Worm (Caenorhabditis elegans) whole organism, L3 larva: Measurements from ENCODE around the gene C35B1.3.

Experiments
- R02D3.7 ChIP-seq: fragments of 150-350 bp; optimal IDR thresholded peaks from 2 replicates; lab custom pipeline; 2014; ENCODE audit warnings: missing biosample characterization, missing genetic modification characterization
- ZK546.5 ChIP-seq: sonication (generic microtip); optimal IDR thresholded peaks from 2 replicates; lab custom pipeline; 2017; ENCODE audit warnings: missing biosample characterization, missing genetic modification characterization
- aly-2 ChIP-seq: fragments of 150-350 bp; optimal IDR thresholded peaks from 2 replicates; lab custom pipeline; 2014; ENCODE audit warnings: missing biosample characterization, missing genetic modification characterization
- ama-1 ChIP-seq: fragments of 150-350 bp; optimal IDR thresholded peaks from 2 replicates; lab custom pipeline; 2018
- ceh-28 ChIP-seq: fragments of 150-350 bp; optimal IDR thresholded peaks from 2 replicates; lab custom pipeline; 2014; ENCODE audit warnings: missing biosample characterization, missing genetic modification reagents, missing genetic modification characterization
- ceh-9 ChIP-seq: sonication (generic microtip); optimal IDR thresholded peaks from 2 replicates; lab custom pipeline; 2018; ENCODE audit warnings: missing biosample characterization, missing genetic modification characterization
- daf-12 ChIP-seq: fragments of 150-350 bp; optimal IDR thresholded peaks from 2 replicates; lab custom pipeline; 2014; ENCODE audit warnings: missing biosample characterization, missing genetic modification reagents, missing genetic modification characterization
- egl-5 ChIP-seq: fragments of 150-350 bp; optimal IDR thresholded peaks from 2 replicates; lab custom pipeline; 2017; ENCODE audit warnings: missing biosample characterization, missing genetic modification reagents, missing genetic modification characterization, inconsistent platforms
- elt-1 ChIP-seq: fragments of 150-350 bp; optimal IDR thresholded peaks from 2 replicates; lab custom pipeline; 2014; ENCODE audit warnings: missing biosample characterization, missing genetic modification characterization
- elt-2 ChIP-seq: sonication (generic microtip); optimal IDR thresholded peaks from 2 replicates; lab custom pipeline; 2016; ENCODE audit warnings: missing genetic modification reagents, mild to moderate bottlenecking, missing genetic modification characterization, missing compliant biosample characterization
- elt-3 ChIP-seq, 3 experiments: fragments of 150-350 bp in 1 of 3; sonication (generic microtip) in 2 of 3; optimal IDR thresholded peaks; 2 replicates in 2 of 3; 4 replicates in 1 of 3; lab custom pipeline; 2014 to 2017; ENCODE audit warnings: missing biosample characterization in 3 of 3, missing genetic modification characterization in 3 of 3
- eor-1 ChIP-seq, 2 experiments: fragments of 150-350 bp; optimal IDR thresholded peaks; 2 replicates each; lab custom pipeline; 2014 to 2018; ENCODE audit warnings: missing biosample characterization in 2 of 2, missing genetic modification characterization in 2 of 2
- fkh-10 ChIP-seq: sonication (generic microtip); optimal IDR thresholded peaks from 2 replicates; lab custom pipeline; 2017; ENCODE audit warnings: missing biosample characterization, missing genetic modification reagents, missing genetic modification characterization
- fkh-2 ChIP-seq: fragments of 150-350 bp; optimal IDR thresholded peaks from 2 replicates; lab custom pipeline; 2014; ENCODE audit warnings: missing biosample characterization, missing genetic modification reagents, missing genetic modification characterization
- fos-1 ChIP-seq: fragments of 150-350 bp; optimal IDR thresholded peaks from 2 replicates; lab custom pipeline; 2014; ENCODE audit warnings: missing biosample characterization, missing genetic modification characterization
- jun-1 ChIP-seq: fragments of 150-350 bp; optimal IDR thresholded peaks from 2 replicates; lab custom pipeline; 2014; ENCODE audit warnings: missing biosample characterization, missing genetic modification reagents, missing genetic modification characterization
- lin-15B ChIP-seq: fragments of 150-350 bp; optimal IDR thresholded peaks from 2 replicates; lab custom pipeline; 2014; ENCODE audit warnings: missing biosample characterization, missing genetic modification characterization
- lin-39 ChIP-seq: fragments of 150-350 bp; optimal IDR thresholded peaks from 2 replicates; lab custom pipeline; 2018; ENCODE audit warnings: missing biosample characterization, missing genetic modification reagents, missing genetic modification characterization
- lsy-12 ChIP-seq: sonication (generic microtip); optimal IDR thresholded peaks from 2 replicates; lab custom pipeline; 2016; ENCODE audit warnings: mild to moderate bottlenecking, missing genetic modification characterization, missing compliant biosample characterization
- mdl-1 ChIP-seq: fragments of 150-350 bp; optimal IDR thresholded peaks from 2 replicates; lab custom pipeline; 2014; ENCODE audit warnings: missing biosample characterization, missing genetic modification characterization
- mml-1 ChIP-seq: fragments of 150-350 bp; sonication (generic microtip); optimal IDR thresholded peaks from 3 replicates; lab custom pipeline; 2014; ENCODE audit warnings: missing biosample characterization, missing genetic modification characterization
- nfya-1 ChIP-seq: sonication (generic microtip); optimal IDR thresholded peaks from 2 replicates; lab custom pipeline; 2017; ENCODE audit warnings: missing genetic modification characterization, mild to moderate bottlenecking, missing compliant biosample characterization, antibody characterized with exemption, moderate library complexity; ENCODE audit not compliant: insufficient read depth
- nhr-11 ChIP-seq: fragments of 150-350 bp; optimal IDR thresholded peaks from 2 replicates; lab custom pipeline; 2014; ENCODE audit warnings: missing biosample characterization, missing genetic modification characterization
- nhr-23 ChIP-seq: fragments of 150-350 bp; optimal IDR thresholded peaks from 2 replicates; lab custom pipeline; 2014; ENCODE audit warnings: missing biosample characterization, missing genetic modification reagents, missing genetic modification characterization
- nhr-237 ChIP-seq: fragments of 150-350 bp; optimal IDR thresholded peaks from 2 replicates; lab custom pipeline; 2014; ENCODE audit warnings: missing biosample characterization, missing genetic modification characterization
- nhr-25 ChIP-seq: sonication (generic microtip); optimal IDR thresholded peaks from 2 replicates; lab custom pipeline; 2017; ENCODE audit warnings: missing biosample characterization, missing genetic modification characterization
- nhr-28 ChIP-seq: fragments of 150-350 bp; optimal IDR thresholded peaks from 2 replicates; lab custom pipeline; 2014; ENCODE audit warnings: missing biosample characterization, missing genetic modification characterization
- nhr-43 ChIP-seq: sonication (generic microtip); optimal IDR thresholded peaks from 2 replicates; lab custom pipeline; 2016; ENCODE audit warnings: mild to moderate bottlenecking, missing genetic modification characterization, missing compliant biosample characterization; ENCODE audit not compliant: poor library complexity, severe bottlenecking
- nhr-76 ChIP-seq: fragments of 150-350 bp; sonication (generic microtip); optimal IDR thresholded peaks from 5 replicates; lab custom pipeline; 2014; ENCODE audit warnings: missing biosample characterization, missing genetic modification characterization
- nhr-77 ChIP-seq: fragments of 150-350 bp; optimal IDR thresholded peaks from 2 replicates; lab custom pipeline; 2014; ENCODE audit warnings: missing biosample characterization, missing genetic modification characterization
- pha-4 ChIP-seq: fragments of 150-350 bp; optimal IDR thresholded peaks from 2 replicates; lab custom pipeline; 2014; ENCODE audit warnings: missing biosample characterization, missing genetic modification reagents, missing genetic modification characterization
- sea-2 ChIP-seq: fragments of 150-350 bp; sonication (generic microtip); optimal IDR thresholded peaks from 4 replicates; lab custom pipeline; 2014; ENCODE audit warnings: missing biosample characterization, missing genetic modification reagents, missing genetic modification characterization
- skn-1 ChIP-seq: fragments of 150-350 bp; optimal IDR thresholded peaks from 2 replicates; lab custom pipeline; 2014; ENCODE audit warnings: missing biosample characterization, missing genetic modification characterization
- snpc-4 ChIP-seq: fragments of 150-350 bp; optimal IDR thresholded peaks from 2 replicates; lab custom pipeline; 2014; ENCODE audit warnings: missing biosample characterization, missing genetic modification characterization
- tbx-2 ChIP-seq: sonication (generic microtip); optimal IDR thresholded peaks from 2 replicates; lab custom pipeline; 2016; ENCODE audit warnings: mild to moderate bottlenecking, missing genetic modification characterization, missing compliant biosample characterization
- unc-39 ChIP-seq: sonication (generic microtip); optimal IDR thresholded peaks from 4 replicates; lab custom pipeline; 2017; ENCODE audit warnings: missing biosample characterization, missing genetic modification characterization
- unc-62 ChIP-seq: fragments of 150-350 bp; sonication (generic microtip); optimal IDR thresholded peaks from 4 replicates; lab custom pipeline; 2014; ENCODE audit warnings: missing biosample characterization, missing genetic modification reagents, missing genetic modification characterization
- zag-1 ChIP-seq: fragments of 150-350 bp; optimal IDR thresholded peaks from 2 replicates; lab custom pipeline; 2014; ENCODE audit warnings: missing biosample characterization, missing genetic modification characterization
- ztf-11 ChIP-seq: fragments of 150-350 bp; optimal IDR thresholded peaks from 2 replicates; lab custom pipeline; 2014; ENCODE audit warnings: missing biosample characterization, missing genetic modification characterization
- ztf-4 ChIP-seq: fragments of 150-350 bp; optimal IDR thresholded peaks from 2 replicates; lab custom pipeline; 2014; ENCODE audit warnings: missing biosample characterization, missing genetic modification characterization

C35B1.3 gene

DNA sequence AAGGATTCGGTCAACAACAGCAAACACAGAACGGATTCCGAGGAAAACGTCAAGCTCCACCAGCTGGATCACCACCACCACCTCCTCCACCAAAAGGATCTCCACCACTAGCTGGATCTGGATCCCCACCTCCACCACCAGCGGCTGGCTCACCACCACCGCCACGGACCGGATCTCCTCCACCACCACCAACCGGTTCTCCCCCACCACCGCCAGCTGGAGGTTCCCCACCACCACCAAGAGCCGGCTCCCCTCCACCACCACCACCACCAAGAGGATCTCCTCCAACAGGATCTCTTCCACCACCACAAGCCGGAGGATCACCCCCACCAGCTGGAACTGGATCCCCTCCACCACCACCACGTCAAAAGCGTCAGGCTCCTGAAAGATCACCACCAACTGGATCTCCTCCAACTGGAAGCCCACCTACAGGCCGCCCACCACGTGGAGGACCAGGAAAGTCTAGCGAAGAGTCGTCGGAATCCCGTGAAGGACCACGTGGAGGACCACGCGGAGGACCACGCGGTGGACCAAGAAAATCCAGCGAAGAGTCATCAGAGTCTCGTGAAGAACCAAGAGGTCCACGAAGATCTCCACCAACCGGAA, 4.2 kb upstream of the C35B1.3 start:
- no peak for TF ChIP-seq nhr-25
- TF ChIP-seq nhr-76 (tag; lab: Kevin White, UChicago) = no peak
- no peak for TF ChIP-seq nhr-11 (tag; lab: Kevin White, UChicago)
- TF ChIP-seq tbx-2 (tag; lab: Kevin White, UChicago) = no peak
- no peak for TF ChIP-seq elt-1
- TF ChIP-seq nfya-1 (tag; lab: Kevin White, UChicago) = no peak
- no peak for TF ChIP-seq R02D3.7 (tag; lab: Kevin White, UChicago)
- no peak for TF ChIP-seq jun-1 (tag; lab: Kevin White, UChicago)
- no peak for TF ChIP-seq aly-2 (tag; lab: Kevin White, UChicago)
- TF ChIP-seq ceh-9 (tag; lab: Kevin White, UChicago) = no peak
- no peak for TF ChIP-seq ceh-28 (tag; lab: Kevin White, UChicago)
- no peak for TF ChIP-seq daf-12 (tag; lab: Kevin White, UChicago)
- no peak for TF ChIP-seq lin-39 (tag; lab: Kevin White, UChicago)
- TF ChIP-seq elt-2 = no peak

DNA sequence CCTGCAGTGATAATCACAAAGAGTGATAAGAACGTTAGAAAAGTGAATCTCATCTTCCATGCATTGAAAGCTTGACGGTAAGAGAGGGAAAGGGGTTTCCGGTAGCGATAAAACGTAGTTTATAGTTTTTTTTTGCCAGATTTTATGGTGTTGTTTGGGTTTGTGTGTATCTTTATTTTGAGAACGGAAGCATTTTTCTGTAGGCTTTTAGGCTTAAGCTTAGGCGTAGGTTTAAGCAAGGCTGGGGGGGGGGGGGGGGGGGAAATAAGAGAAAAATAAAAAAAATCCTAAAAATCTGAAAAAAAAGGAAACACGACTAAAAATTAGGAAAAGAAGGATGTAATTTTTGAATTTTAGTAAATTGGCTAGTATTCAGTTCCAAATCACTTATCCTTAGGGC, 2.0 kb upstream of the C35B1.3 start, which contains the start of gene C35B1.8:
Gene C35B1.8 (minus strand): TSS at position 101 of the 400 bp plus-strand sequence.
- TF ChIP-seq lin-39 (tag; lab: Kevin White, UChicago) = no peak
- no peak for TF ChIP-seq ztf-11
- no peak for TF ChIP-seq ztf-4 (tag; lab: Kevin White, UChicago)
- no peak for TF ChIP-seq nhr-77
- no peak for TF ChIP-seq nfya-1 (tag; lab: Kevin White, UChicago)
- no peak for TF ChIP-seq elt-3 (tag; optimal IDR thresholded peaks at IDR 0.05; lab: Kevin White, UChicago)
- TF ChIP-seq R02D3.7 (tag; lab: Kevin White, UChicago) = no peak
- TF ChIP-seq nhr-25 = no peak
- TF ChIP-seq fos-1 (tag; lab: Kevin White, UChicago) = no peak
- TF ChIP-seq nhr-237 = no peak
- no peak for TF ChIP-seq daf-12 (tag; lab: Kevin White, UChicago)
- TF ChIP-seq ama-1 (lab: Kevin White, UChicago) = no peak
- TF ChIP-seq nhr-28 = no peak
- TF ChIP-seq unc-39 (tag; lab: Kevin White, UChicago) = no peak
- no peak for TF ChIP-seq sea-2 (GFP tag; lab: Kevin White, UChicago)
- TF ChIP-seq unc-62 (GFP tag; lab: Kevin White, UChicago) = no peak
- TF ChIP-seq skn-1 (tag; lab: Kevin White, UChicago) = no peak
- TF ChIP-seq elt-1 = no peak
- TF ChIP-seq fkh-2 (tag; lab: Kevin White, UChicago) = no peak

DNA sequence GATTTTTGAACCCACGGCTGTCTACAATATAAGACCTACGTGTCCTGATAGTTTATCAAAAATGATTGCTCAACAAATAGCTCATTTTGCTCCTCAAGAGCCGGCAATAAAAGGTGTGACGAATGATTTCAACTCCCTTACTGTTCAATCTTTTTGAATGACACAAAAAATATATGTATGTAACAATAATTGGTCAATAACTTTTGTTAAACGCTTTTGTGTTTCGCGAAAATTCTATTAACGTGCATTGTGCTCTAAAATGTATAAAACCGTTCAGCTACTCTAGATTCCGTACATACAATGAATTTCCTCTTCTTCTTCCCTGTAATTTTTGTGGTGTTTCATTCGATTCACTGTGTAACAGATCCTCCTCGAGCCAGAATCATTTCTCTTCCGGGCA, 1.4 kb upstream of the C35B1.3 start, which contains the start of gene C35B1.4:
Gene C35B1.4 (plus strand): TSS at position 301 of the 400 bp plus-strand sequence.
- TF ChIP-seq unc-62 (GFP tag; lab: Kevin White, UChicago) (no peak), ztf-4 (tag; lab: Kevin White, UChicago) (no peak), nhr-76 (tag; lab: Kevin White, UChicago) (no peak), nhr-23 (tag; lab: Kevin White, UChicago) (no peak), R02D3.7 (tag; lab: Kevin White, UChicago) (no peak), nfya-1 (tag; lab: Kevin White, UChicago) (no peak), mml-1 (tag; lab: Kevin White, UChicago) (no peak), eor-1 (tag; optimal IDR thresholded peaks at IDR 0.05; lab: Kevin White, UChicago) (no peak), fos-1 (tag; lab: Kevin White, UChicago) (no peak), sea-2 (GFP tag; lab: Kevin White, UChicago) (no peak), lin-15B (tag; lab: Kevin White, UChicago) (no peak), mdl-1 (tag; lab: Kevin White, UChicago) (no peak), zag-1 (no peak), tbx-2 (tag; lab: Kevin White, UChicago) (no peak), pha-4 (tag; lab: Kevin White, UChicago) (no peak), lsy-12 (no peak), nhr-77 (no peak), nhr-25 (no peak), elt-2 (no peak)

DNA sequence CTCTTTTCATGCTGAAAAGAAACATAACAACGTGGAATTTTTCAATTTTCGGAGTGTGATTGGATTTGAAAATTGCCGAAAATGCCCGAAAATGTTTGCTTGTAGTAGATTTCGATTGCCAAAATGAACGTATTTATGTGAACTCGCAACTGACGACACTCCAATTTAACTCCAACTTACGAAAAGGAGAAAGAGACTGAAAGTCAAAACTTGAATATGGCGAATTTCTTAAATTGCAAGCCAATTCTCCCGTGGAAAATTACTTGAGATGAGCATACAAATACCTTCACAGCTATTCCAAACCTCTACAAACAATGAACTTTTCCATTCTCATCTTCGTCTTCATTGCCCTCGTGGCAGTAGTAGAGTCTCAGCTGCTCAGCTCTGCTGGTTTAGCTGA, 1.6 kb downstream of the C35B1.3 start:
- TF ChIP-seq nfya-1 (tag; lab: Kevin White, UChicago) (no peak), fkh-10 (no peak), jun-1 (tag; lab: Kevin White, UChicago) (no peak), zag-1 (no peak), ZK546.5 (tag; lab: Kevin White, UChicago) (no peak), tbx-2 (tag; lab: Kevin White, UChicago) (no peak), ceh-28 (tag; lab: Kevin White, UChicago) (no peak), elt-3 (tag; optimal IDR thresholded peaks at IDR 0.05; lab: Kevin White, UChicago) (no peak), sea-2 (GFP tag; lab: Kevin White, UChicago) (no peak), snpc-4 (tag; lab: Kevin White, UChicago) (no peak), egl-5 (no peak), nhr-43 (tag; lab: Kevin White, UChicago) (no peak), lin-15B (tag; lab: Kevin White, UChicago) (no peak), lin-39 (tag; lab: Kevin White, UChicago) (no peak), ama-1 (lab: Kevin White, UChicago) (no peak), ceh-9 (tag; lab: Kevin White, UChicago) (no peak), nhr-76 (tag; lab: Kevin White, UChicago) (no peak)
